Worm (Caenorhabditis elegans) whole organism, young adult: ENCODE results near the gene dvc-1.

Experiments used
- B0336.3 ChIP-seq: fragments of 200-800 bp; sonication (Bioruptor generic); IDR thresholded peaks from 2 replicates; pipeline ENCODE4 v1.3.6; 2022; ENCODE audit warnings: missing genetic modification characterization, missing compliant biosample characterization
- F10E7.11 ChIP-seq: sonication (generic microtip); optimal IDR thresholded peaks from 2 replicates; lab custom pipeline; 2017; ENCODE audit warnings: mild to moderate bottlenecking, missing genetic modification characterization, moderate library complexity, missing compliant biosample characterization
- K11D2.4 ChIP-seq: fragments of 200-800 bp; sonication (Bioruptor generic); IDR thresholded peaks from 2 replicates; pipeline ENCODE4 v1.3.6; 2022; ENCODE audit warnings: missing genetic modification reagents, missing genetic modification characterization, missing compliant biosample characterization
- T26A5.8 ChIP-seq: sonication (generic microtip); optimal IDR thresholded peaks from 2 replicates; lab custom pipeline; 2016; ENCODE audit warnings: missing genetic modification characterization, missing compliant biosample characterization
- Y53F4B.3 ChIP-seq: fragments of 200-800 bp; sonication (Bioruptor generic); IDR thresholded peaks from 2 replicates; pipeline ENCODE4 v1.3.6; 2022; ENCODE audit warnings: missing genetic modification reagents, missing genetic modification characterization, missing compliant biosample characterization
- Y67H2A.10 ChIP-seq: fragments of 200-800 bp; sonication (Bioruptor generic); conservative IDR thresholded peaks from 2 replicates; pipeline ENCODE4 v1.3.6; 2022; ENCODE audit warnings: missing genetic modification reagents, missing genetic modification characterization, missing compliant biosample characterization
- Y79H2A.3 ChIP-seq: fragments of 200-800 bp; sonication (Bioruptor generic); conservative IDR thresholded peaks from 2 replicates; pipeline ENCODE4 v1.3.6; 2022; ENCODE audit warnings: missing genetic modification reagents, missing genetic modification characterization, missing compliant biosample characterization
- Y95B8A.8 ChIP-seq: fragments of 200-800 bp; sonication (Bioruptor generic); IDR thresholded peaks from 2 replicates; pipeline ENCODE4 v1.3.6; 2022; ENCODE audit warnings: missing genetic modification reagents, missing genetic modification characterization, missing compliant biosample characterization
- aptf-2 ChIP-seq: fragments of 200-800 bp; sonication (Bioruptor generic); conservative IDR thresholded peaks from 2 replicates; pipeline ENCODE4 v1.3.6; 2022; ENCODE audit warnings: missing genetic modification reagents, missing genetic modification characterization, missing compliant biosample characterization
- attf-3 ChIP-seq: fragments of 200-800 bp; sonication (Bioruptor generic); conservative IDR thresholded peaks from 2 replicates; pipeline ENCODE4 v1.3.6; 2022; ENCODE audit warnings: missing genetic modification reagents, missing genetic modification characterization, missing compliant biosample characterization
- bed-2 ChIP-seq: fragments of 200-800 bp; sonication (Bioruptor generic); IDR thresholded peaks from 2 replicates; pipeline ENCODE4 v1.3.6; 2022; ENCODE audit warnings: missing genetic modification reagents, missing genetic modification characterization, missing compliant biosample characterization
- ccch-3 ChIP-seq: fragments of 200-800 bp; sonication (Bioruptor generic); optimal IDR thresholded peaks from 2 replicates; lab custom pipeline; 2018; ENCODE audit warnings: mild to moderate bottlenecking, missing genetic modification characterization, missing compliant biosample characterization
- cebp-1 ChIP-seq, 2 experiments: fragments of 200-800 bp in 1 of 2; sonication (Bioruptor generic) in 1 of 2; sonication (generic microtip) in 1 of 2; IDR thresholded peaks in 1 of 2; optimal IDR thresholded peaks in 1 of 2; 2 replicates each; pipeline versions ENCODE4 v1.3.6 to Lab custom; 2017 to 2022; ENCODE audit warnings: missing compliant biosample characterization in 2 of 2, missing genetic modification characterization in 2 of 2, mild to moderate bottlenecking in 1 of 2, missing genetic modification reagents in 1 of 2, moderate library complexity in 1 of 2
- ceh-27 ChIP-seq: fragments of 200-800 bp; sonication (Bioruptor generic); optimal IDR thresholded peaks from 2 replicates; lab custom pipeline; 2018; ENCODE audit warnings: mild to moderate bottlenecking, missing genetic modification characterization, moderate library complexity, missing compliant biosample characterization
- ceh-58 ChIP-seq: fragments of 200-800 bp; sonication (Bioruptor generic); IDR thresholded peaks from 2 replicates; pipeline ENCODE4 v1.3.6; 2022; ENCODE audit warnings: missing genetic modification characterization, missing compliant biosample characterization
- ceh-79 ChIP-seq: sonication (generic microtip); optimal IDR thresholded peaks from 2 replicates; lab custom pipeline; 2017; ENCODE audit warnings: mild to moderate bottlenecking, missing genetic modification characterization, missing compliant biosample characterization
- dpl-1 ChIP-seq: fragments of 150-350 bp; optimal IDR thresholded peaks from 2 replicates; lab custom pipeline; 2014; ENCODE audit warnings: missing biosample characterization, missing genetic modification reagents, missing genetic modification characterization
- efl-1 ChIP-seq: fragments of 150-350 bp; optimal IDR thresholded peaks from 2 replicates; lab custom pipeline; 2014; ENCODE audit warnings: missing biosample characterization, missing genetic modification reagents, missing genetic modification characterization
- egl-18 ChIP-seq: fragments of 200-800 bp; sonication (Bioruptor generic); IDR thresholded peaks from 2 replicates; pipeline ENCODE4 v1.3.6; 2022; ENCODE audit warnings: missing genetic modification reagents, missing genetic modification characterization, missing compliant biosample characterization
- hrde-1 ChIP-seq: sonication (generic microtip); optimal IDR thresholded peaks from 2 replicates; lab custom pipeline; 2016; ENCODE audit warnings: missing genetic modification characterization, mild to moderate bottlenecking, missing compliant biosample characterization, moderate library complexity, missing genotype, missing genetic modification reagents, borderline replicate concordance
- lag-1 ChIP-seq: fragments of 200-800 bp; sonication (Bioruptor generic); IDR thresholded peaks from 2 replicates; pipeline ENCODE4 v1.3.6; 2022; ENCODE audit warnings: missing genetic modification reagents, missing genetic modification characterization, missing compliant biosample characterization
- let-526 ChIP-seq: fragments of 200-800 bp; sonication (Bioruptor generic); IDR thresholded peaks from 2 replicates; pipeline ENCODE4 v1.3.6; 2022; ENCODE audit warnings: missing genetic modification reagents, missing genetic modification characterization, missing compliant biosample characterization
- lin-40 ChIP-seq: sonication (generic microtip); optimal IDR thresholded peaks from 2 replicates; lab custom pipeline; 2016; ENCODE audit warnings: missing genetic modification characterization, mild to moderate bottlenecking, missing compliant biosample characterization, missing genotype, missing genetic modification reagents
- lsl-1 ChIP-seq: fragments of 200-800 bp; sonication (Bioruptor generic); optimal IDR thresholded peaks from 2 replicates; lab custom pipeline; 2018; ENCODE audit warnings: mild to moderate bottlenecking, missing genetic modification characterization, moderate library complexity, missing compliant biosample characterization
- madf-3 ChIP-seq: fragments of 200-800 bp; sonication (Bioruptor generic); IDR thresholded peaks from 2 replicates; pipeline ENCODE4 v1.3.6; 2022; ENCODE audit warnings: missing genetic modification reagents, missing genetic modification characterization, missing compliant biosample characterization
- mxl-1 ChIP-seq: sonication (generic microtip); optimal IDR thresholded peaks from 2 replicates; lab custom pipeline; 2016; ENCODE audit warnings: missing genetic modification characterization, missing compliant biosample characterization
- nfya-1 ChIP-seq: sonication (generic microtip); optimal IDR thresholded peaks from 2 replicates; lab custom pipeline; 2017; ENCODE audit warnings: antibody characterized with exemption, missing compliant biosample characterization, missing genetic modification characterization, borderline replicate concordance; ENCODE audit not compliant: insufficient read depth
- nhr-120 ChIP-seq: fragments of 200-800 bp; sonication (Bioruptor generic); IDR thresholded peaks from 2 replicates; pipeline ENCODE4 v1.3.6; 2022; ENCODE audit warnings: missing genetic modification characterization, missing compliant biosample characterization
- rcor-1 ChIP-seq: fragments of 200-800 bp; sonication (Bioruptor generic); IDR thresholded peaks from 2 replicates; pipeline ENCODE4 v1.3.6; 2022; ENCODE audit warnings: missing genetic modification reagents, missing genetic modification characterization, missing compliant biosample characterization
- rpc-1 ChIP-seq, 2 experiments: fragments of 150-350 bp in 1 of 2; sonication (generic microtip) in 1 of 2; optimal IDR thresholded peaks; 2 replicates each; lab custom pipeline; 2014 to 2018; ENCODE audit warnings: missing biosample characterization in 1 of 2, missing genetic modification characterization in 1 of 2, missing genetic modification reagents in 1 of 2, missing genotype in 1 of 2
- snpc-1.1 ChIP-seq: sonication (generic microtip); optimal IDR thresholded peaks from 2 replicates; lab custom pipeline; 2017; ENCODE audit warnings: missing genetic modification characterization, mild to moderate bottlenecking, missing compliant biosample characterization, antibody characterized with exemption, moderate library complexity, missing genotype, missing genetic modification reagents; ENCODE audit not compliant: insufficient read depth
- somi-1 ChIP-seq: fragments of 200-800 bp; sonication (Bioruptor generic); optimal IDR thresholded peaks from 2 replicates; lab custom pipeline; 2018; ENCODE audit warnings: mild to moderate bottlenecking, missing genetic modification characterization, missing compliant biosample characterization
- tlf-1 ChIP-seq: fragments of 200-800 bp; sonication (Bioruptor generic); optimal IDR thresholded peaks from 2 replicates; lab custom pipeline; 2018; ENCODE audit warnings: mild to moderate bottlenecking, missing genetic modification characterization, missing compliant biosample characterization
- ztf-18 ChIP-seq: sonication (generic microtip); optimal IDR thresholded peaks from 2 replicates; lab custom pipeline; 2016; ENCODE audit warnings: missing genotype, mild to moderate bottlenecking, missing genetic modification characterization, missing compliant biosample characterization
- ztf-25 ChIP-seq: fragments of 200-800 bp; sonication (Bioruptor generic); IDR thresholded peaks from 2 replicates; pipeline ENCODE4 v1.3.6; 2022; ENCODE audit warnings: missing genetic modification reagents, missing genetic modification characterization, missing compliant biosample characterization
- ztf-28 ChIP-seq: fragments of 200-800 bp; sonication (Bioruptor generic); IDR thresholded peaks from 2 replicates; pipeline ENCODE4 v1.3.6; 2022; ENCODE audit warnings: missing genetic modification reagents, missing genetic modification characterization, missing compliant biosample characterization

dvc-1 gene

DNA sequence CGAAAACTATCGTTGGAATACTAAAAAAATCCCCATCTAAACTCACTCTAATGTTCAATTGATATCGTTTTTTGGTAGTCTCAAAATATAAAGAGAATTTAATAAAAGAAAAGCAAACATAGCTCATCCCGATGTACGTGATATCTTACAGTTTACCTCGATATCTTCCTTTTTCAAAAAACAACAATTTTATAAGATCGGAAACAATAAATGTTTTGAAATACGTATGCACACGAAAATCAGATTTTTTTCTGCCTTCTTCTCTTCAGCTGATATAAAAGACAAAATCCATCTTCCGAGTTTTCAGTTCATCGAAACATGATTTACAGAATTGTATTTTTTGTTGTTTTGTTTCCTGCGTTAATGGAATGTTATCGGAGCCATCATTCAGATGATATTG is 31.9 kb upstream of the dvc-1 start, which contains the start of gene clec-222:
Gene clec-222, plus strand, starts transcription at position 301 of the 400 bp plus-strand sequence.
- TF ChIP-seq ceh-79, result no peak
- TF ChIP-seq rpc-1 (optimal IDR thresholded peaks at IDR 0.05; lab: Kevin White, UChicago), result no peak
- no peak for TF ChIP-seq rpc-1 (tag; optimal IDR thresholded peaks at IDR 0.05; lab: Kevin White, UChicago)
- no peak for TF ChIP-seq F10E7.11 (tag; lab: Kevin White, UChicago)
- no peak for TF ChIP-seq aptf-2
- TF ChIP-seq nhr-120, result no peak
- no peak for TF ChIP-seq hrde-1
- no peak for TF ChIP-seq efl-1 (GFP tag; lab: Kevin White, UChicago)
- no peak for TF ChIP-seq lsl-1 (GFP tag; lab: Kevin White, UChicago)
- TF ChIP-seq egl-18 (GFP tag; lab: Robert Waterston, UW), result no peak
- no peak for TF ChIP-seq let-526 (GFP tag; lab: Robert Waterston, UW)
- no peak for TF ChIP-seq rcor-1 (GFP tag; lab: Robert Waterston, UW)
- no peak for TF ChIP-seq dpl-1
- TF ChIP-seq B0336.3 (GFP tag; lab: Robert Waterston, UW), result no peak
- TF ChIP-seq Y79H2A.3 (GFP tag; lab: Robert Waterston, UW), result no peak
- no peak for TF ChIP-seq lin-40 (tag; lab: Kevin White, UChicago)
- no peak for TF ChIP-seq T26A5.8 (tag; lab: Kevin White, UChicago)
- no peak for TF ChIP-seq ceh-27 (GFP tag; lab: Kevin White, UChicago)
- TF ChIP-seq ztf-25 (GFP tag; lab: Robert Waterston, UW), result no peak
- TF ChIP-seq somi-1 (GFP tag; lab: Kevin White, UChicago), result no peak
- TF ChIP-seq, all 124 proteins: peak for 0

DNA sequence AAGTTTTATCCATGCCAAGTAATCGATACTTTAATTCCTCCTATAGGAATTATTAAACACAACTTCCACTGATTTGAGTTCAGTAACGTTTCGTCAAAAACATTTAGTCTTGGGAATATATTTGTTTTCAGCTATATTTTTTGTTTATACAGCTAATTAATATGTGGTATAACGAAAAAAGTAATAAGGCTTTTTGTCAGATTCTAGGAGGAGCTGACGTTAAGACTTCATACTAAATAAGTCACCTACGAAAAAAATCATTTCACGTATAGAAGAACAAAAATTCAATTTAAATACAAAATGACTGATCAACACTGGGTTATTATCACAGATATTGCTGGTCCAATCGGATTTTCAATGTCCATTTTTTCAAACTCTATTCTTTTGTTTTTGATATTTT is 29.7 kb upstream of the dvc-1 start, which contains the start of gene str-115:
Gene str-115, plus strand, starts transcription at position 301 of the 400 bp plus-strand sequence.
- TF ChIP-seq ztf-18 (tag; lab: Kevin White, UChicago) (no peak), K11D2.4 (no peak), cebp-1 (GFP tag; IDR thresholded peaks at IDR 0.05; lab: Robert Waterston, UW) (no peak), cebp-1 (tag; optimal IDR thresholded peaks at IDR 0.05; lab: Kevin White, UChicago) (no peak), ztf-28 (GFP tag; lab: Robert Waterston, UW) (no peak), tlf-1 (GFP tag; lab: Kevin White, UChicago) (no peak)

DNA sequence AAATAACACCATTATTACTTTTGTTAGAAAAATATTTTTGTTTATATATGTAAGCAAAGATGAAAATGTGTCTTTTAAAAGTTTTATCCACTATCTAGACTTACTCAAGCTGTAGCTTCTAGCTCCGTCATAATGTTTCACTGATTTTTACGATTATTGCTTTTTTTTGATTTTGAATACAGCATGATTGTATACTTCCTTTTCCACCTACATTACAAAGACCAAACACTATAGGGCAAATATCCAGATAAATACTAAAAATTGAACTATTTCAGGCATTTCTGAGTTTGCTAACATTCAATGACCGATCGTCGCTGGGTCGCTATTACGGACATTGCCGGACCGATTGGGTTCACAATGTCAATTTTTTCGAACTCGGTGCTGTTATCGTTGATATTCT is 27.6 kb upstream of the dvc-1 start, which contains the start of gene str-116:
Gene str-116, plus strand, starts transcription at position 301 of the 400 bp plus-strand sequence.
- TF ChIP-seq mxl-1 (tag; lab: Kevin White, UChicago) (no peak), attf-3 (GFP tag; lab: Robert Waterston, UW) (no peak), B0336.3 (GFP tag; lab: Robert Waterston, UW) (no peak), ceh-58 (no peak), Y95B8A.8 (GFP tag; lab: Robert Waterston, UW) (no peak), Y53F4B.3 (GFP tag; lab: Robert Waterston, UW) (no peak), snpc-1.1 (tag; lab: Kevin White, UChicago) (no peak), Y67H2A.10 (GFP tag; lab: Robert Waterston, UW) (no peak), lag-1 (GFP tag; lab: Robert Waterston, UW) (no peak), madf-3 (GFP tag; lab: Robert Waterston, UW) (no peak), nfya-1 (tag; lab: Kevin White, UChicago) (no peak), bed-2 (GFP tag; lab: Robert Waterston, UW) (no peak), tlf-1 (GFP tag; lab: Kevin White, UChicago) (no peak), ccch-3 (no peak)
